Fruit fly (Drosophila melanogaster): ENCODE measurements around the gene CG6276.

Gene CG6276

DNA sequence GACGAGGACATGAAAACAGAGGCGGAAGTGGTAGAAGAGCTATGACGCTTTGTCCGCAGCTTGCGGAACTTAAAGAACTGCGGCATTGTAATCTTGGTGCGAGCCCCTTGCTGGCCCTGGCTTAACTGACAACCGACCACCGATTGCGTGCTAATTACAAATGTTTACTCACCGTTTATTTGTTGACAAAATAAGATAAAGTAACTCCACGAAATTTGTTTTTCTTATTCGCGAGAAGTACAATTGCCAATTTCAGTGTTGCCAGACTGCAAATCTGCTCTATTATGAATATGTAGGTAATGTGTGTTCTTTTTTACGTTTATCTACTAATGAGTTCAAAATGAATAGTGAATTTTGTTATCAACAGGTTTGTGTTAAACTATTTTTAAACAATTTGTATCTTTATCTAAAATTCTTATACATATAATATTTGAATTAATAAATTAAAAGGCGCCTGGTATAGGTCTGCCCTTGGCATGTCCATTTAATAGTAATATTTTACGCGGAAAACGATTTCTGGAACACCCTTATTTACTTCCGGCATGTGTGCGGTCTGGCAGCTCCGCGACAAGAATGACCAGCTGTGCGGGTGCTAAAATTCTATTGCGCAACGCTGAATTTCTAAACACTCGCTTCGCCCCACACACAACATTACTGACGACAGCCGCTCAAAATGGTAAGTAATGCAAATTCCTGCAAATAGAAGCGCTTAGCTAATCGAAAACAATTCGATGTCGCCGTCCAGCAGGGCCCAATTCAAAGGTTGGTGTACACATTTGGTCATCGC lies 37.0 kb upstream of the CG6276 start, which contains the start of the genes Atg4b and Hibch (continued):
- TF ChIP-seq cas (GFP tag; IDR thresholded peaks at IDR 0.05) (peak; percentile 69; the same call in 1 of the 2 replicates), CG12104 (GFP tag; optimal IDR thresholded peaks at IDR 0.05) (peak; percentile 79), CG33213 (GFP tag; optimal IDR thresholded peaks at IDR 0.05) (no peak), CG12769 (tag; optimal IDR thresholded peaks at IDR 0.05) (no peak), CG17612 (GFP tag; IDR thresholded peaks at IDR 0.05) (peak; percentile 66; the same call in 1 of the 2 replicates), CG32767 (GFP tag; IDR thresholded peaks at IDR 0.05) (peak; percentile 59; the same call in 1 of the 2 replicates), CG9609 (GFP tag; optimal IDR thresholded peaks at IDR 0.05) (peak; percentile 1), chinmo (GFP tag; IDR thresholded peaks at IDR 0.05; ENCODE audit: partially characterized antibody) (no peak), CG11456 (GFP tag; IDR thresholded peaks at IDR 0.05) (peak; percentile 90), bbx (GFP tag; IDR thresholded peaks at IDR 0.05; ENCODE audit: partially characterized antibody) (peak; percentile 39; the same call in 1 of the 2 replicates), kay (GFP tag; optimal IDR thresholded peaks at IDR 0.05) (no peak), HLH4C (GFP tag; IDR thresholded peaks at IDR 0.05; ENCODE audit: partially characterized antibody) (no peak), HLHmδ (GFP tag; optimal IDR thresholded peaks at IDR 0.05) (no peak), Usf (GFP tag; optimal IDR thresholded peaks at IDR 0.05) (peak; percentile 52), schlank (tag; optimal IDR thresholded peaks at IDR 0.05) (peak; percentile 18), ara (GFP tag; IDR thresholded peaks at IDR 0.05) (peak; percentile 71; the same call in 1 of the 2 replicates), CG10267 (tag; optimal IDR thresholded peaks at IDR 0.05) (peak; percentile 81), Kr (GFP tag; optimal IDR thresholded peaks at IDR 0.05) (no peak), H15 (GFP tag; IDR thresholded peaks at IDR 0.05) (peak; percentile 73; the same call in 2 of the 3 replicates), insv (GFP tag; optimal IDR thresholded peaks at IDR 0.05) (peak in 1 of 2 experiments; percentile 70), CG8290 (GFP tag; optimal IDR thresholded peaks at IDR 0.05) (no peak), CG8290 (tag; optimal IDR thresholded peaks at IDR 0.05) (peak; percentile 48 to 54), CG10654 (GFP tag; optimal IDR thresholded peaks at IDR 0.05) (peak; percentile 76), D19B (GFP tag; optimal IDR thresholded peaks at IDR 0.05) (peak; percentile 78), CG18764 (GFP tag; optimal IDR thresholded peaks at IDR 0.05) (peak; percentile 73), CG2199 (GFP tag; IDR thresholded peaks at IDR 0.05) (no peak), CG31388 (GFP tag; optimal IDR thresholded peaks at IDR 0.05) (peak; percentile 54), rib (GFP tag; IDR thresholded peaks at IDR 0.05) (peak; percentile 86), Hr78 (GFP tag; optimal IDR thresholded peaks at IDR 0.05) (no peak), Oli (tag; optimal IDR thresholded peaks at IDR 0.05) (peak; percentile 83), zf30C (GFP tag; optimal IDR thresholded peaks at IDR 0.05) (no peak), nom (GFP tag; optimal IDR thresholded peaks at IDR 0.05) (peak; percentile 75), croc (GFP tag; conservative IDR thresholded peaks at IDR 0.05) (peak; percentile 69; the same call in 2 of the 3 replicates), kah (GFP tag; optimal IDR thresholded peaks at IDR 0.05) (peak; percentile 65), Hey (tag; optimal IDR thresholded peaks at IDR 0.05) (peak; percentile 31), CG14050 (GFP tag; IDR thresholded peaks at IDR 0.05) (peak; percentile 63; the same call in 2 of the 3 replicates), CG6654 (GFP tag; optimal IDR thresholded peaks at IDR 0.05) (peak; percentile 63), org-1 (GFP tag; optimal IDR thresholded peaks at IDR 0.05) (peak; percentile 64), gcm (GFP tag; optimal IDR thresholded peaks at IDR 0.05) (peak; percentile 84), Sin3A (optimal IDR thresholded peaks at IDR 0.05) (no peak), stwl (tag; optimal IDR thresholded peaks at IDR 0.05) (peak; percentile 51), Six4 (GFP tag; optimal IDR thresholded peaks at IDR 0.05) (peak; percentile 62), dmrt99B (tag; optimal IDR thresholded peaks at IDR 0.05) (no peak), CG13775 (GFP tag; optimal IDR thresholded peaks at IDR 0.05) (peak; percentile 87), CG15479 (GFP tag; optimal IDR thresholded peaks at IDR 0.05) (peak; percentile 62), wdn (GFP tag; IDR thresholded peaks at IDR 0.05) (peak; percentile 79), ac (GFP tag; optimal IDR thresholded peaks at IDR 0.05) (peak; percentile 14), CG7987 (GFP tag; optimal IDR thresholded peaks at IDR 0.05) (peak; percentile 55), CG31224 (GFP tag; IDR thresholded peaks at IDR 0.05) (peak; percentile 75)

Measured in whole organism, embryonic.